Worm (Caenorhabditis elegans) whole organism, midembryonic: ENCODE measurements around the gene Y40H7A.4.

Experiments used
- T22C8.4 ChIP-seq: fragments of 200-800 bp; sonication (Bioruptor generic); IDR thresholded peaks from 2 replicates; pipeline ENCODE4 v1.3.6; 2022; ENCODE audit warnings: missing genetic modification characterization, missing compliant biosample characterization
- cog-1 ChIP-seq: sonication (generic microtip); optimal IDR thresholded peaks from 2 replicates; lab custom pipeline; 2016; ENCODE audit warnings: missing genetic modification characterization, missing compliant biosample characterization
- flt-1 ChIP-seq: fragments of 200-800 bp; sonication (Bioruptor generic); IDR thresholded peaks from 2 replicates; pipeline ENCODE4 v1.3.6; 2022; ENCODE audit warnings: missing genetic modification characterization, missing compliant biosample characterization
- med-1 ChIP-seq: sonication (generic microtip); optimal IDR thresholded peaks from 2 replicates; lab custom pipeline; 2017; ENCODE audit warnings: missing genetic modification characterization, mild to moderate bottlenecking, missing compliant biosample characterization, antibody characterized with exemption, missing genetic modification reagents; ENCODE audit not compliant: insufficient read depth
- ref-1 ChIP-seq: fragments of 200-800 bp; sonication (Bioruptor generic); conservative IDR thresholded peaks from 2 replicates; pipeline ENCODE4 v1.3.6; 2022; ENCODE audit warnings: missing genetic modification reagents, missing genetic modification characterization, missing compliant biosample characterization

DNA sequence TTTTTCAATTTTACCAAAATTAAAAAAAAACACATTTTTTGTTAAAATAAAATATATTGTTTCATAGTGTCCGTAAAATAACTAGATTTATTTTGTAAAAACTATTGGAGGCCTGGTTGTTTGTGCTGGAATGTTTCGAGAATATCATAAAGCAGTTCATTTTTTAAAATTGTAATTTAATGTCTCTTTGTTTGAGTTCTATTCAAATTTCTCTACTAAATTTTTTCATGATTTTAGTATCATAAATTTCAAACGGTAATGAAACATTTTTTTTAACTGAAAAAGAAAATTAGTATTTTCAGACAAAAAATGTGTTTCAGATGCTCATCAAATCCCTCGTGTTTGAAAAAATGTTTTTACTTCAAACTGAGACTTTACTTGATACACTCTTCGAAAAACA lies 9.7 kb downstream of the Y40H7A.4 start:
- no peak for TF ChIP-seq T22C8.4 (GFP tag; lab: Robert Waterston, UW)
- no peak for TF ChIP-seq ref-1 (GFP tag; lab: Robert Waterston, UW)
- TF ChIP-seq flt-1 (GFP tag; lab: Robert Waterston, UW) = no peak
- no peak for TF ChIP-seq cog-1 (tag; lab: Kevin White, UChicago)
- TF ChIP-seq med-1 (GFP tag; lab: Kevin White, UChicago) = no peak
